Worm (Caenorhabditis elegans) whole organism, late embryonic: ENCODE results near the gene F22E5.8.
"Not testable (repeated sequence)": the region's sequence is repeated elsewhere in the genome, so short reads cannot be mapped to it uniquely, and the experiment has no call there.

Experiments used
- C08G9.2 ChIP-seq: sonication (generic microtip); optimal IDR thresholded peaks from 2 replicates; lab custom pipeline; 2016; ENCODE audit warnings: mild to moderate bottlenecking, missing genetic modification characterization, moderate library complexity, missing compliant biosample characterization
- F13H6.1 ChIP-seq: sonication (generic microtip); optimal IDR thresholded peaks from 2 replicates; lab custom pipeline; 2016; ENCODE audit warnings: missing genetic modification characterization, missing compliant biosample characterization
- K02D7.2 ChIP-seq: sonication (generic microtip); optimal IDR thresholded peaks from 2 replicates; lab custom pipeline; 2017; ENCODE audit warnings: mild to moderate bottlenecking, missing genetic modification characterization, missing compliant biosample characterization
- K09A11.1 ChIP-seq: sonication (generic microtip); optimal IDR thresholded peaks from 2 replicates; lab custom pipeline; 2017; ENCODE audit warnings: antibody characterized with exemption, mild to moderate bottlenecking, missing genetic modification characterization, missing compliant biosample characterization; ENCODE audit not compliant: insufficient read depth
- ahr-1 ChIP-seq: sonication (generic microtip); optimal IDR thresholded peaks from 2 replicates; lab custom pipeline; 2016; ENCODE audit warnings: missing genetic modification characterization, missing compliant biosample characterization
- ama-1 ChIP-seq: fragments of 150-350 bp; optimal IDR thresholded peaks from 2 replicates; lab custom pipeline; 2014
- ceh-14 ChIP-seq: sonication (generic microtip); optimal IDR thresholded peaks from 2 replicates; lab custom pipeline; 2016; ENCODE audit warnings: missing genotype, missing genetic modification characterization, missing compliant biosample characterization
- ceh-19 ChIP-seq: fragments of 200-800 bp; sonication (Bioruptor generic); optimal IDR thresholded peaks from 2 replicates; lab custom pipeline; 2018; ENCODE audit warnings: mild to moderate bottlenecking, missing genetic modification characterization, missing compliant biosample characterization
- ceh-24 ChIP-seq: sonication (generic microtip); optimal IDR thresholded peaks from 2 replicates; lab custom pipeline; 2016; ENCODE audit warnings: mild to moderate bottlenecking, missing genetic modification characterization, missing compliant biosample characterization
- ceh-31 ChIP-seq: sonication (generic microtip); optimal IDR thresholded peaks from 2 replicates; lab custom pipeline; 2016; ENCODE audit warnings: missing genetic modification characterization, missing compliant biosample characterization
- ceh-34 ChIP-seq: sonication (generic microtip); optimal IDR thresholded peaks from 2 replicates; lab custom pipeline; 2016; ENCODE audit warnings: mild to moderate bottlenecking, missing genetic modification characterization, missing compliant biosample characterization
- ceh-48 ChIP-seq: sonication (generic microtip); optimal IDR thresholded peaks from 2 replicates; lab custom pipeline; 2016; ENCODE audit warnings: missing genetic modification characterization, inconsistent platforms, missing compliant biosample characterization
- che-1 ChIP-seq: sonication (generic microtip); optimal IDR thresholded peaks from 2 replicates; lab custom pipeline; 2016; ENCODE audit warnings: mild to moderate bottlenecking, missing genetic modification characterization, missing compliant biosample characterization
- dmd-4 ChIP-seq: sonication (generic microtip); optimal IDR thresholded peaks from 2 replicates; lab custom pipeline; 2016; ENCODE audit warnings: borderline replicate concordance, missing genetic modification characterization, missing compliant biosample characterization
- elt-2 ChIP-seq: sonication (generic microtip); optimal IDR thresholded peaks from 2 replicates; lab custom pipeline; 2016; ENCODE audit warnings: missing genetic modification reagents, missing genetic modification characterization, missing compliant biosample characterization
- eyg-1 ChIP-seq: sonication (generic microtip); optimal IDR thresholded peaks from 2 replicates; lab custom pipeline; 2016; ENCODE audit warnings: missing genotype, missing genetic modification characterization, missing compliant biosample characterization
- fax-1 ChIP-seq: sonication (generic microtip); optimal IDR thresholded peaks from 2 replicates; lab custom pipeline; 2016; ENCODE audit warnings: missing genotype, missing genetic modification characterization, missing compliant biosample characterization
- gmeb-2 ChIP-seq: sonication (generic microtip); optimal IDR thresholded peaks from 2 replicates; lab custom pipeline; 2016; ENCODE audit warnings: missing genetic modification characterization, inconsistent platforms, missing compliant biosample characterization
- hlh-30 ChIP-seq: sonication (generic microtip); optimal IDR thresholded peaks from 2 replicates; lab custom pipeline; 2017; ENCODE audit warnings: antibody characterized with exemption, missing genetic modification characterization, missing compliant biosample characterization; ENCODE audit not compliant: insufficient read depth
- hlh-6 ChIP-seq: sonication (generic microtip); optimal IDR thresholded peaks from 2 replicates; lab custom pipeline; 2016; ENCODE audit warnings: missing genotype, missing genetic modification characterization, missing compliant biosample characterization
- hlh-8 ChIP-seq: sonication (generic microtip); optimal IDR thresholded peaks from 2 replicates; lab custom pipeline; 2016; ENCODE audit warnings: missing genotype, missing genetic modification characterization, missing compliant biosample characterization
- nhr-232 ChIP-seq: sonication (generic microtip); optimal IDR thresholded peaks from 2 replicates; lab custom pipeline; 2016; ENCODE audit warnings: missing genetic modification characterization, missing compliant biosample characterization
- npax-4 ChIP-seq: sonication (generic microtip); optimal IDR thresholded peaks from 2 replicates; lab custom pipeline; 2016; ENCODE audit warnings: missing genetic modification characterization, missing compliant biosample characterization
- odd-2 ChIP-seq: sonication (generic microtip); optimal IDR thresholded peaks from 2 replicates; lab custom pipeline; 2017; ENCODE audit warnings: antibody characterized with exemption, mild to moderate bottlenecking, missing genetic modification characterization, missing compliant biosample characterization
- pag-3 ChIP-seq: sonication (generic microtip); optimal IDR thresholded peaks from 2 replicates; lab custom pipeline; 2016; ENCODE audit warnings: missing compliant biosample characterization, missing genetic modification characterization, borderline replicate concordance
- pax-1 ChIP-seq: fragments of 150-350 bp; optimal IDR thresholded peaks from 2 replicates; lab custom pipeline; 2014; ENCODE audit warnings: missing biosample characterization, missing genetic modification characterization
- pha-4 ChIP-seq: fragments of 150-350 bp; optimal IDR thresholded peaks from 2 replicates; lab custom pipeline; 2018; ENCODE audit warnings: missing biosample characterization, missing genetic modification reagents, missing genetic modification characterization
- pqm-1 ChIP-seq: sonication (generic microtip); optimal IDR thresholded peaks from 2 replicates; lab custom pipeline; 2016; ENCODE audit warnings: missing genetic modification characterization, missing compliant biosample characterization
- pros-1 ChIP-seq: fragments of 150-350 bp; optimal IDR thresholded peaks from 2 replicates; lab custom pipeline; 2014; ENCODE audit warnings: missing biosample characterization, missing genetic modification reagents, missing genetic modification characterization
- tbx-2 ChIP-seq: sonication (generic microtip); optimal IDR thresholded peaks from 2 replicates; lab custom pipeline; 2016; ENCODE audit warnings: missing genetic modification characterization, missing compliant biosample characterization
- tbx-7 ChIP-seq: sonication (generic microtip); optimal IDR thresholded peaks from 2 replicates; lab custom pipeline; 2016; ENCODE audit warnings: missing genotype, missing genetic modification characterization, missing compliant biosample characterization
- ttx-3 ChIP-seq: sonication (generic microtip); optimal IDR thresholded peaks from 2 replicates; lab custom pipeline; 2016; ENCODE audit warnings: missing genetic modification reagents, missing genetic modification characterization, missing compliant biosample characterization
- unc-55 ChIP-seq: sonication (generic microtip); optimal IDR thresholded peaks from 2 replicates; lab custom pipeline; 2017; ENCODE audit warnings: missing biosample characterization, missing genetic modification reagents, missing genetic modification characterization
- zip-5 ChIP-seq: sonication (generic microtip); optimal IDR thresholded peaks from 2 replicates; lab custom pipeline; 2016; ENCODE audit warnings: missing genetic modification characterization, missing compliant biosample characterization

Gene F22E5.8

DNA sequence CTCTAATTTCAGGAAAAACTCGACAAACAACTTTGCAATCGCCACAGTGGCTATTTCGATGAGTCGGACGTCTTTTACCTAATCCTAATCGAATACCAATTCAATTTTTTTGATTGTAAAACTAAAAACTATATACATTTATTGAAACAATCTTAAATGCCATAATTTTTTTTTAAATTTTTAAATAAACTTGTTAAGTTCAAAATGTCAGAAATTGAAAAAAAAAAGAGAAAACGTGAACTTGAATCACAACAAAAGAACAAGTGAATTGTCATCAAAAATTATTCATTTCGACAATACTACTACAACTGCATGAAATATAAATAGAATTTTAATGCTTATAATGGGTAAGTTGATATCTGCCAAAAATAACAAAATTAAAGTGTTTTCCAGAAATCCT, 27.6 kb upstream of the F22E5.8 start, which contains the start of gene D2062.13:
Gene D2062.13 (plus strand): TSS at position 301 of the 400 bp plus-strand sequence.
- not testable (repeated sequence) for TF ChIP-seq nhr-232, pqm-1, dmd-4 (tag; lab: Kevin White, UChicago)

DNA sequence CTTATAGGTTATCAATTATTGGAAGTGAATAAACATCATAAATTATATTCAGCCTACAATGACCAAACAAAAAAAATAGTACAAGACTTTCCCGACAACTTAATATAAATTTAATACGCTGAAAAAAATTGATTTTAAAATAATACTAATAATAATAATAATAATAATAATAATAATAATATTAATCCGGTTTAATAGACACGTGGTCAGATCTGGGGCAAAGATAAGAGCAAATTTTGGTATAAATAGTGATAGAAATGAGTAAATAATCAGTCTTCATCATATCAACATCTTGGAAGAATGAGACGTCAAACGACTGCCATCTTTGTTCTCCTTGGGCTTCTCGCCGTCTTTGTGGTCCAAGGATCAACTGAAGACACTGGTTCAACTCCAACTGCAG, 23.2 kb upstream of the F22E5.8 start, which contains the start of gene msrp-5:
Gene msrp-5 (plus strand): TSS at position 301 of the 400 bp plus-strand sequence.
- TF ChIP-seq gmeb-2 (tag; lab: Kevin White, UChicago); hlh-8 (tag; lab: Kevin White, UChicago); elt-2: not testable (repeated sequence)

DNA sequence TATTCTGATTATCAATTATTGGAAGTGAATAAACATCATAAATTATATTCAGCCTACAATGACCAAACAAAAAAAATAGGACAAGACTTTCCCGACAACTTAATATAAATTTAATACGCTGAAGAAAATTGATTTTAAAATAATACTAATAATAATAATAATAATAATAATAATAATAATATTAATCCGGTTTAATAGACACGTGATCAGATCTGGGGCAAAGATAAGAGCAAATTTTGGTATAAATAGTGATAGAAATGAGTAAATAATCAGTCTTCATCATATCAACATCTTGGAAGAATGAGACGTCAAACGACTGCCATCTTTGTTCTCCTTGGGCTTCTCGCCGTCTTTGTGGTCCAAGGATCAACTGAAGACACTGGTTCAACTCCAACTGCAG, 20.7 kb upstream of the F22E5.8 start, which contains the start of gene msrp-6:
Gene msrp-6 (plus strand): TSS at position 301 of the 400 bp plus-strand sequence.
- TF ChIP-seq F13H6.1; ama-1; ceh-14 (tag; lab: Kevin White, UChicago): not testable (repeated sequence)
- TF ChIP-seq, all 69 proteins: peak for 0; not testable (repeated sequence) for 69

DNA sequence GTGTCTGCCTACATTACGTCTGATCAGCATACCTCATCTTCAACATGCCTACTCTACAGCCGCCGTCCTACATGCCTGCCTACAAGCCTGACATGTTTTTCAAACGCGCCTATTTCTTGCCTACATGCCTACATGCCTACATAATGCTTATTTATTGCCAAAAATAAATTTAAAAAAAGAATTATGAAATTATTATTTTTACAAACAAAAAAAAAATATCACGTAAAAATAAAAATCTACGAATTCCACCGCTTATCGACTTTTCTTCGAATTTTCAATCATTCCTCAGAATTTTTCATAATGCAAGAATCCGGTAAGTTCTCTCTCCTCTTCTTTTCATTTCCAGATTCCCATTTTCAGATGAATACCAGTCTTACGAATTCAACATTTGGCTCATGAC, 17.4 kb upstream of the F22E5.8 start, which contains the start of gene D2062.5:
Gene D2062.5 (plus strand): TSS at position 301 of the 400 bp plus-strand sequence.
- TF ChIP-seq tbx-7 (tag; lab: Kevin White, UChicago) = no peak
- no peak for TF ChIP-seq K09A11.1 (tag; lab: Kevin White, UChicago)
- no peak for TF ChIP-seq pax-1
- TF ChIP-seq pag-3 (tag; lab: Kevin White, UChicago) = no peak
- no peak for TF ChIP-seq ahr-1 (tag; lab: Kevin White, UChicago)
- no peak for TF ChIP-seq pha-4 (tag; lab: Kevin White, UChicago)
- no peak for TF ChIP-seq eyg-1 (tag; lab: Kevin White, UChicago)

DNA sequence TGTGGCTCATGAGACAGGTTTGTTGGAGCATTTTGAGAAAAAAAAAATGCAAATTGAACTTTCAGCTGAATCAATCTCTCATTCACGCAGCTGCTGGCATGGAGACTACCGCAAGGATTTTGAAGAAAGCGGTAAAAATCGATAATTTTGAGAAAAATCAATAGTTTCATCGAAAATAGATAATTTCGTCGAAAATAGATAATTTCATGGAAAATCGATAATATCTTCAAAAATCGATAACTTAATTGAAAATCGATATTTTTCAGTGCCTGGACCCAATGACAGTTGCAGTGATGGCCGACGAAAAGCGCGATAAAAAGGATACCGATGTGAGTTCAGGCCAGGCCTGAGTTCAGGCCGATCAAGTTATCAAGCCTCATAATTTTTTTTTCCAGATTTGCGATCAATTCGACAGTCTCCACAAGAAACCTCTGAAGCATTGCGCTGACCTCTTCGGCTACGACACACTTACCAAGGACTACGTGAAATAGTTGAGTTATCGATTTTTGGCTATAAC, 16.8 kb upstream of the F22E5.8 start, which contains the start of gene D2062.4:
Gene D2062.4 (plus strand): TSS at position 467 of the 517 bp plus-strand sequence.
- TF ChIP-seq ceh-31, dmd-4, ceh-48 (tag; lab: Kevin White, UChicago): not testable (repeated sequence)

DNA sequence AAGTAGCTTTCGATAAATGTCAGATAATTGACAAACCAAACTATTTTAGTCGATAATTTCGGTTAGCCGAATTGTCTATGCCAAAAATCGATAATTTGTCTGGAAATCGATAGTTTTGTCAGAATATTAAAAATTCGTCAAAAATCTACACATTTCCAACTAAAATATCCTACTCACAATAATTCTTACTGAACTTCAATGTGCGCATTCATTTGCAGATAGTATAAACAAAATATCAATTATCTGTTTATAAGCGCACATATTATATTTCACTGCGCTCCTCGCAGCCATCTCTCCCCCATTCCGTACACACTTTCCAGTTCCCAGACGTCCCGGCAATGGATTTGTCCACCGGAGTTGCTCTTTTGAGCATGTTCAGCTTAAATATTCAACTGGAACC, 15.0 kb upstream of the F22E5.8 start, which contains the start of gene lgc-28:
Gene lgc-28 (plus strand): TSS at position 301 of the 400 bp plus-strand sequence.
- TF ChIP-seq odd-2 (tag; lab: Kevin White, UChicago) (no peak), che-1 (tag; lab: Kevin White, UChicago) (no peak), fax-1 (tag; lab: Kevin White, UChicago) (no peak)

DNA sequence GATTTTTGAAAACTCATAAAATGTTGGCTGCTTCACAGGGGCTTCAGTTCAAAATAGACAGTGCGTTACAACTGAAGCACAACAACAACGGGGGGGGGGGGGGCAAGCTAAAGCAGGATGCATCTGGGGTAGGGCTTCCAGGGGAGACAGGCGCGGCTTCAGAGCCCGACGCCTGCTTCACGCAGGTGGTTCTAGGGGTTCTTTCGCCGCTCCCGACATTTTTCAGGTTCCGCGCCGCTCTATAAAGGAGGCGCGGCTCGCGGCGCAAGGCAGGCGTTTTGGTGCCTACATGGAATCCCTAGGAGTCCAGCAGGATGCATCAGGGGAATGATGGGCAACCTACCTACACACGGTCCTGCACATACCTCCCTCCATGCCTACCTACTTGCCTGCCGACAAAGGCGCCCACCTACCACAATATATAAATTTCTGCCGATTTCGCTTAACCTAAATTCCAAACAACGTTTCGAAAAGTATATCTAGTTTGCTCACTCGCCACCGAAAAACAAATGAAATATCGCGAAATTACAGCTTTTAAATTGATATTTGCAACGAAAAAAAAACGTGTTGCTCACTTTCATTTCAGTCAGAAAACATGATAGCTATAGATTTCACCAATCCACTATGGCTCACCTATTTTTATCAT, 12.6 kb upstream of the F22E5.8 start, which contains the start of gene sri-71:
Gene sri-71 (plus strand): TSS at position 596 of the 646 bp plus-strand sequence.
- no peak for TF ChIP-seq ceh-24

DNA sequence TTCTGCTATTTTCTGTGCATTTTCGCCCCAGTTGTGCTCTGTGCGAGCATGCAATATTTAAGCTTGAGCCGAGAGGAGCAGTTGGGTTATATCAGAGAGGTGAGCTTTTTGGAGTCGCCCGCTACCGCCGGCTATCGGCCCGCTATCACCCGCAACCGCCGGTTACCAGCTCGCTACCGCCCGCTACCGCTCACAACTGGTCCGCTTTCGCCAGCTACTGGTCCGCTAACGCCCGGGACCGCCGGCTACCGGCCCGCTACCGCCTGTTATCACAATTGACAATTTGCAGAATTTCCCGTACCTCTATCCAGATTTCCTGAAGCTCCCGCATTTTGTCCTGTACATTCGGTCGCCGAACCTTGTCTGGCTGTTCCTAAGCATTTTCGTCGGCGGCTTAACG, 11.4 kb upstream of the F22E5.8 start:
- no peak for TF ChIP-seq fax-1 (tag; lab: Kevin White, UChicago)
- TF ChIP-seq C08G9.2 (tag; lab: Kevin White, UChicago) = no peak
- TF ChIP-seq tbx-7 (tag; lab: Kevin White, UChicago) = no peak
- TF ChIP-seq ttx-3 = no peak
- TF ChIP-seq hlh-8 (tag; lab: Kevin White, UChicago) = no peak
- TF ChIP-seq hlh-30 (tag; lab: Kevin White, UChicago) = no peak
- no peak for TF ChIP-seq ceh-19
- no peak for TF ChIP-seq unc-55
- TF ChIP-seq K02D7.2 (tag; lab: Kevin White, UChicago) = no peak
- no peak for TF ChIP-seq zip-5 (tag; lab: Kevin White, UChicago)
- no peak for TF ChIP-seq nhr-232 (tag; lab: Kevin White, UChicago)
- no peak for TF ChIP-seq npax-4 (tag; lab: Kevin White, UChicago)
- TF ChIP-seq ceh-14 (tag; lab: Kevin White, UChicago) = no peak
- no peak for TF ChIP-seq ceh-34
- TF ChIP-seq pros-1 (tag; lab: Kevin White, UChicago) = no peak
- TF ChIP-seq hlh-6 (tag; lab: Kevin White, UChicago) = no peak
- TF ChIP-seq dmd-4 (tag; lab: Kevin White, UChicago) = no peak
- TF ChIP-seq gmeb-2 (tag; lab: Kevin White, UChicago) = no peak
- TF ChIP-seq tbx-2 = no peak
- TF ChIP-seq, all 69 proteins: peak for 0
